Worm (Caenorhabditis elegans) whole organism, L4 larva: ENCODE results near the gene K08E7.4.

Source experiments
- R02D3.7 ChIP-seq: fragments of 150-350 bp; sonication (generic microtip); optimal IDR thresholded peaks from 3 replicates; lab custom pipeline; 2014; ENCODE audit warnings: missing biosample characterization, missing genetic modification characterization
- T20F7.1 ChIP-seq: fragments of 200-800 bp; sonication (Bioruptor generic); optimal IDR thresholded peaks from 2 replicates; lab custom pipeline; 2018; ENCODE audit warnings: mild to moderate bottlenecking, missing genetic modification characterization, missing compliant biosample characterization
- T26A8.4 ChIP-seq: fragments of 200-800 bp; sonication (Bioruptor generic); IDR thresholded peaks from 2 replicates; pipeline ENCODE4 v1.3.6; 2022; ENCODE audit warnings: missing genetic modification characterization, missing compliant biosample characterization
- Y75B8A.6 ChIP-seq: fragments of 200-800 bp; sonication (Bioruptor generic); IDR thresholded peaks from 2 replicates; pipeline ENCODE4 v1.3.6; 2022; ENCODE audit warnings: missing genetic modification reagents, missing genetic modification characterization, missing compliant biosample characterization
- ctbp-1 ChIP-seq: fragments of 200-800 bp; sonication (Bioruptor generic); IDR thresholded peaks from 2 replicates; pipeline ENCODE4 v1.3.6; 2022; ENCODE audit warnings: missing genetic modification reagents, missing genetic modification characterization, missing compliant biosample characterization
- daf-16 ChIP-seq, 3 experiments: sonication (generic microtip); optimal IDR thresholded peaks; 2 replicates each; lab custom pipeline; 2016 to 2017; ENCODE audit warnings: missing genetic modification characterization in 3 of 3, missing genetic modification reagents in 3 of 3, mild to moderate bottlenecking in 2 of 3, missing compliant biosample characterization in 2 of 3, missing biosample characterization in 1 of 3, moderate library complexity in 1 of 3
- dpl-1 ChIP-seq: fragments of 150-350 bp; optimal IDR thresholded peaks from 2 replicates; lab custom pipeline; 2014; ENCODE audit warnings: missing biosample characterization, missing genetic modification reagents, missing genetic modification characterization
- egl-43 ChIP-seq: fragments of 200-800 bp; sonication (Bioruptor generic); IDR thresholded peaks from 2 replicates; pipeline ENCODE4 v1.3.6; 2022; ENCODE audit warnings: missing genetic modification reagents, missing genetic modification characterization, missing compliant biosample characterization
- fkh-10 ChIP-seq: fragments of 150-350 bp; optimal IDR thresholded peaks from 2 replicates; lab custom pipeline; 2014; ENCODE audit warnings: missing biosample characterization, missing genetic modification reagents, missing genetic modification characterization
- hlh-11 ChIP-seq: fragments of 200-800 bp; sonication (Bioruptor generic); optimal IDR thresholded peaks from 2 replicates; lab custom pipeline; 2018; ENCODE audit warnings: mild to moderate bottlenecking, missing genetic modification characterization, missing compliant biosample characterization
- lin-13 ChIP-seq: fragments of 150-350 bp; optimal IDR thresholded peaks from 2 replicates; lab custom pipeline; 2014; ENCODE audit warnings: missing biosample characterization, missing genetic modification reagents, missing genetic modification characterization
- lin-15B ChIP-seq: fragments of 150-350 bp; sonication (generic microtip); optimal IDR thresholded peaks from 3 replicates; lab custom pipeline; 2014; ENCODE audit warnings: missing biosample characterization, missing genetic modification characterization
- lin-38 ChIP-seq: fragments of 200-800 bp; sonication (Bioruptor generic); IDR thresholded peaks from 2 replicates; pipeline ENCODE4 v1.3.6; 2022; ENCODE audit warnings: missing genetic modification reagents, missing genetic modification characterization, missing compliant biosample characterization
- lsy-2 ChIP-seq, 2 experiments: fragments of 150-350 bp in 1 of 2; sonication (generic microtip) in 1 of 2; optimal IDR thresholded peaks; 2 replicates each; lab custom pipeline; 2014 to 2017; ENCODE audit warnings: missing biosample characterization in 2 of 2, missing genetic modification characterization in 2 of 2
- madf-5 ChIP-seq, 2 experiments: fragments of 200-800 bp; sonication (Bioruptor generic); IDR thresholded peaks; 2 replicates each; pipeline ENCODE4 v1.3.6; 2022; ENCODE audit warnings: missing compliant biosample characterization in 2 of 2, missing genetic modification characterization in 2 of 2
- madf-9 ChIP-seq: fragments of 200-800 bp; sonication (Bioruptor generic); conservative IDR thresholded peaks from 2 replicates; pipeline ENCODE4 v1.3.6; 2022; ENCODE audit warnings: missing genetic modification reagents, missing genetic modification characterization, missing compliant biosample characterization
- mep-1 ChIP-seq: fragments of 150-350 bp; sonication (generic microtip); optimal IDR thresholded peaks from 3 replicates; lab custom pipeline; 2014; ENCODE audit warnings: missing biosample characterization, missing genetic modification characterization
- mes-2 ChIP-seq: sonication (generic microtip); optimal IDR thresholded peaks from 2 replicates; lab custom pipeline; 2016; ENCODE audit warnings: missing genotype, mild to moderate bottlenecking, missing genetic modification characterization, missing compliant biosample characterization; ENCODE audit not compliant: poor library complexity, severe bottlenecking
- mxl-2 ChIP-seq: fragments of 200-800 bp; sonication (Bioruptor generic); conservative IDR thresholded peaks from 2 replicates; pipeline ENCODE4 v1.3.6; 2022; ENCODE audit warnings: missing genetic modification reagents, missing genetic modification characterization, missing compliant biosample characterization
- mxl-3 ChIP-seq: fragments of 200-800 bp; sonication (Bioruptor generic); optimal IDR thresholded peaks from 2 replicates; lab custom pipeline; 2018; ENCODE audit warnings: mild to moderate bottlenecking, missing genetic modification characterization, missing compliant biosample characterization
- nhr-10 ChIP-seq: fragments of 150-350 bp; optimal IDR thresholded peaks from 2 replicates; lab custom pipeline; 2014; ENCODE audit warnings: missing biosample characterization, missing genetic modification characterization
- nhr-11 ChIP-seq: fragments of 150-350 bp; optimal IDR thresholded peaks from 2 replicates; lab custom pipeline; 2014; ENCODE audit warnings: missing biosample characterization, missing genetic modification characterization
- nhr-28 ChIP-seq: fragments of 150-350 bp; optimal IDR thresholded peaks from 2 replicates; lab custom pipeline; 2014; ENCODE audit warnings: missing biosample characterization, missing genetic modification characterization
- nhr-48 ChIP-seq: sonication (generic microtip); optimal IDR thresholded peaks from 2 replicates; lab custom pipeline; 2016; ENCODE audit warnings: mild to moderate bottlenecking, missing genetic modification characterization, missing compliant biosample characterization
- nhr-6 ChIP-seq: fragments of 150-350 bp; optimal IDR thresholded peaks from 2 replicates; lab custom pipeline; 2014; ENCODE audit warnings: missing biosample characterization, missing genetic modification characterization
- nhr-77 ChIP-seq: fragments of 150-350 bp; optimal IDR thresholded peaks from 2 replicates; lab custom pipeline; 2014; ENCODE audit warnings: missing biosample characterization, missing genetic modification characterization
- pha-4 ChIP-seq, 2 experiments: fragments of 150-350 bp in 1 of 2; fragments of 200-800 bp in 1 of 2; sonication (Bioruptor generic) in 1 of 2; IDR thresholded peaks in 1 of 2; optimal IDR thresholded peaks in 1 of 2; 2 replicates each; pipeline versions ENCODE4 v1.3.6 to Lab custom; 2014 to 2022; ENCODE audit warnings: missing genetic modification characterization in 2 of 2, missing genetic modification reagents in 2 of 2, missing biosample characterization in 1 of 2, missing compliant biosample characterization in 1 of 2
- set-16 ChIP-seq: fragments of 200-800 bp; sonication (Bioruptor generic); IDR thresholded peaks from 2 replicates; pipeline ENCODE4 v1.3.6; 2022; ENCODE audit warnings: missing genetic modification reagents, missing genetic modification characterization, missing compliant biosample characterization
- unc-130 ChIP-seq: sonication (generic microtip); optimal IDR thresholded peaks from 2 replicates; lab custom pipeline; 2016; ENCODE audit warnings: missing genetic modification reagents, missing genetic modification characterization, missing compliant biosample characterization
- unc-39 ChIP-seq: sonication (generic microtip); optimal IDR thresholded peaks from 2 replicates; lab custom pipeline; 2017; ENCODE audit warnings: missing biosample characterization, missing genetic modification characterization
- unc-62 ChIP-seq, 3 experiments: fragments of 150-350 bp in 1 of 3; sonication (generic microtip); optimal IDR thresholded peaks in 2 of 3; peaks in 1 of 3; 1 replicate in 1 of 3; 2 replicates in 2 of 3; lab custom pipeline; 2014 to 2017; ENCODE audit warnings: missing biosample characterization in 3 of 3, missing genetic modification characterization in 3 of 3, missing genetic modification reagents in 3 of 3, missing genotype in 1 of 3
- zfp-3 ChIP-seq: fragments of 200-800 bp; sonication (Bioruptor generic); conservative IDR thresholded peaks from 2 replicates; pipeline ENCODE4 v1.3.6; 2022; ENCODE audit warnings: missing genetic modification reagents, missing genetic modification characterization, missing compliant biosample characterization

K08E7.4 gene

ce11 chrIV:12616943-12617689 lies 46.2 kb upstream of the K08E7.4 start (continued):
- TF ChIP-seq pha-4 (GFP tag; IDR thresholded peaks at IDR 0.05; lab: Robert Waterston, UW): no peak
- TF ChIP-seq pha-4 (tag; optimal IDR thresholded peaks at IDR 0.05; lab: Kevin White, UChicago): no peak
- no peak for TF ChIP-seq daf-16 (GFP tag; optimal IDR thresholded peaks at IDR 0.05; lab: Kevin White, UChicago)
- no peak for TF ChIP-seq daf-16 (tag; optimal IDR thresholded peaks at IDR 0.05; lab: Kevin White, UChicago)

DNA sequence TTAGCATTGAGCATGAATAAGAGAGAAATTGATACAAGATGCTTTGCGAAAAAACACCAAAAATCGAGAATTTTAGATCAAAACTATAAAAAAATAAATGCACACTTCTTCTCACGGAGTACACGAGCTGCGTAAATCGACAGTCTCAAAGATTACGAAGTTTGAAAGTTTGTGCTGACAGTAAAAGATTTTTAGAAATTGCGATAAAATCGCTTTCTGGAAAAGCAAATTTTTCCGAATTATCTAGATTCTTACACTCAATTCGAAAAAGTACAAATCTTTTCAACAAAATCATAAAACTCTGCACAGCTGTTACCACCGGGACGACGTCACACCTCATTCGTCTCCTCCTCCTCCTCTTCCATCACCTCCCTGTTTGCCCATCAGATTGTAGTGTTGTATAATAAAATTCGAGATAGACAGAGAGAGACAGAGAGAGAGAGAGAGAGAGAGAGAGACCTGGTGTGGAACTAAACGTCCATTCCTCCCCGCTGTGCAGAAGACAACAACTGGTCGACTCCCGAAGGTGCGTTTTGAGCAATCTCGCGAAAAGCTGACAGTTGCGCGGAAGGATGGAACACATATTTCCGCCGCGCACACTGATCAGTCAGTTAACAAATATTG lies 44.3 kb upstream of the K08E7.4 start:
- TF ChIP-seq lin-15B (tag; lab: Kevin White, UChicago): no peak
- peak; percentile 26; the same call in 1 of the 2 replicates for TF ChIP-seq set-16 (GFP tag; lab: Robert Waterston, UW)
- TF ChIP-seq unc-62 (GFP tag; optimal IDR thresholded peaks at IDR 0.05 in 1 of 2; lab: Kevin White, UChicago): peak in 1 of 2 experiments; percentile 94
- no peak for TF ChIP-seq unc-62 (tag; optimal IDR thresholded peaks at IDR 0.05; lab: Kevin White, UChicago)
- peak; percentile 5 for TF ChIP-seq nhr-11 (tag; lab: Kevin White, UChicago)
- no peak for TF ChIP-seq lsy-2 (tag; optimal IDR thresholded peaks at IDR 0.05; lab: Kevin White, UChicago)
- TF ChIP-seq zfp-3 (GFP tag; lab: Robert Waterston, UW): no peak
- no peak for TF ChIP-seq nhr-28 (tag; lab: Kevin White, UChicago)
- TF ChIP-seq unc-39 (tag; lab: Kevin White, UChicago): no peak
- peak; percentile 14 for TF ChIP-seq hlh-11 (tag; lab: Kevin White, UChicago)
- no peak for TF ChIP-seq mxl-3 (GFP tag; lab: Kevin White, UChicago)

ce11 chrIV:12614624-12615023 lies 43.7 kb upstream of the K08E7.4 start, which contains the start of gene efa-6:
TSS of gene efa-6 (minus strand) at chrIV:12614724.
- no peak for TF ChIP-seq T26A8.4 (GFP tag; lab: Robert Waterston, UW)
- TF ChIP-seq R02D3.7 (tag; lab: Kevin White, UChicago): no peak
- no peak for TF ChIP-seq fkh-10
- TF ChIP-seq nhr-10 (tag; lab: Kevin White, UChicago): no peak
- no peak for TF ChIP-seq Y75B8A.6 (GFP tag; lab: Robert Waterston, UW)
- no peak for TF ChIP-seq lin-13 (GFP tag; lab: Kevin White, UChicago)
- TF ChIP-seq ctbp-1 (GFP tag; lab: Robert Waterston, UW): no peak
- TF ChIP-seq egl-43 (GFP tag; lab: Robert Waterston, UW): no peak

DNA sequence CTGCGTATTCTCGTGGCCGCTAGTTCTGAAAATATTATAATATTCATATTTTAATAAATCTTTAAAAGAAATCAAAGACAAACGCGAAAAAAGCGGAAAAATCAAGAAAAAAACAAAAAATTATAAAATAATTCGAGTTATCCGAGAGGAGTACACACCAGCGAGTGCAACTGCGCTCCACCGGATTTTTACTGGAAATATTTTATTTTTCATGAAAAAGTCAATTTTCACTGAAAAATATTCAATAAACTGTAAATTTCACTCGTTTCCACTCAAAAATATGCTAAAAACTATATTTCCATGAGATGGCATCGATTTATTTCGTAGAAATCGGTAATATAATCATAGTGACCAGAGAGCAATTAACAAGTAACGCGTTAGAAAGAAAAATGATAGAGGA lies 34.5 kb upstream of the K08E7.4 start, which contains the start of gene Y55D9A.2:
Gene Y55D9A.2, minus strand, starts transcription at position 31 of the 400 bp plus-strand sequence.
- no peak for TF ChIP-seq nhr-48 (tag; lab: Kevin White, UChicago)
- peak; percentile 90 for TF ChIP-seq lin-38 (GFP tag; lab: Robert Waterston, UW)
- peak; percentile 40 for TF ChIP-seq dpl-1 (GFP tag; lab: Kevin White, UChicago)
- peak; percentile 2 for TF ChIP-seq mep-1
- peak; percentile 60 for TF ChIP-seq T20F7.1 (GFP tag; lab: Kevin White, UChicago)
- no peak for TF ChIP-seq mxl-2 (GFP tag; lab: Robert Waterston, UW)
- peak; percentile 4 for TF ChIP-seq unc-130 (GFP tag; lab: Kevin White, UChicago)
- no peak for TF ChIP-seq madf-5 (GFP tag; IDR thresholded peaks at IDR 0.05; lab: Robert Waterston, UW)
- no peak for TF ChIP-seq hlh-11 (tag; lab: Kevin White, UChicago)
- TF ChIP-seq daf-16 (GFP tag; optimal IDR thresholded peaks at IDR 0.05; lab: Kevin White, UChicago): no peak
- TF ChIP-seq daf-16 (tag; optimal IDR thresholded peaks at IDR 0.05; lab: Kevin White, UChicago): peak; percentile 9
- TF ChIP-seq lsy-2 (tag; optimal IDR thresholded peaks at IDR 0.05; lab: Kevin White, UChicago): peak in 1 of 2 experiments; percentile 64
- TF ChIP-seq mes-2 (tag; lab: Kevin White, UChicago): peak; percentile 70
- TF ChIP-seq nhr-6: no peak
- TF ChIP-seq madf-9: no peak
- peak; percentile 22 for TF ChIP-seq nhr-77 (tag; lab: Kevin White, UChicago)
